Fruit fly (Drosophila melanogaster): ENCODE results near the gene Bulli.

Bulli gene

dm6 chr3L:6522785-6523184, 34.3 kb downstream of the Bulli start (continued):
- TF ChIP-seq Bgb (GFP tag; IDR thresholded peaks at IDR 0.05; ENCODE audit: partially characterized antibody), result no peak
- TF ChIP-seq CG8089 (GFP tag; optimal IDR thresholded peaks at IDR 0.05), result no peak
- TF ChIP-seq gcm (GFP tag; optimal IDR thresholded peaks at IDR 0.05), result no peak
- TF ChIP-seq BtbVII (GFP tag; optimal IDR thresholded peaks at IDR 0.05), result peak; percentile 75
- TF ChIP-seq NK7.1 (GFP tag; optimal IDR thresholded peaks at IDR 0.05), result no peak
- no peak for TF ChIP-seq CG1832 (GFP tag; optimal IDR thresholded peaks at IDR 0.05)
- TF ChIP-seq CG7963 (GFP tag; IDR thresholded peaks at IDR 0.05; ENCODE audit: partially characterized antibody), result no peak
- TF ChIP-seq ATbp (GFP tag; optimal IDR thresholded peaks at IDR 0.05), result peak; percentile 83
- TF ChIP-seq CG10565 (GFP tag; optimal IDR thresholded peaks at IDR 0.05), result no peak
- TF ChIP-seq ERR (GFP tag; optimal IDR thresholded peaks at IDR 0.05), result no peak
- TF ChIP-seq CG12299 (tag; optimal IDR thresholded peaks at IDR 0.05), result peak; percentile 29
- TF ChIP-seq CG17385 (GFP tag; optimal IDR thresholded peaks at IDR 0.05), result peak; percentile 43
- TF ChIP-seq stc (GFP tag; IDR thresholded peaks at IDR 0.05), result no peak
- no peak for TF ChIP-seq Ada2b (GFP tag; IDR thresholded peaks at IDR 0.05)
- TF ChIP-seq CG2889 (GFP tag; IDR thresholded peaks at IDR 0.05), result no peak
- no peak for TF ChIP-seq CG32767 (GFP tag; IDR thresholded peaks at IDR 0.05)
- no peak for TF ChIP-seq croc (GFP tag; conservative IDR thresholded peaks at IDR 0.05)
- TF ChIP-seq Aef1 (GFP tag; IDR thresholded peaks at IDR 0.05), result no peak
- TF ChIP-seq Atf3 (GFP tag; optimal IDR thresholded peaks at IDR 0.05), result no peak
- TF ChIP-seq CG12155 (GFP tag; optimal IDR thresholded peaks at IDR 0.05), result no peak
- TF ChIP-seq CG15696 (tag; optimal IDR thresholded peaks at IDR 0.05), result no peak
- TF ChIP-seq CG17568 (GFP tag; optimal IDR thresholded peaks at IDR 0.05), result peak; percentile 82
- no peak for TF ChIP-seq crol (GFP tag; IDR thresholded peaks at IDR 0.05)
- TF ChIP-seq CG10366 (GFP tag; IDR thresholded peaks at IDR 0.05), result no peak
- no peak for TF ChIP-seq sisA (GFP tag; IDR thresholded peaks at IDR 0.05)
- TF ChIP-seq CG2199 (GFP tag; IDR thresholded peaks at IDR 0.05), result no peak
- no peak for TF ChIP-seq CG11456 (GFP tag; IDR thresholded peaks at IDR 0.05)
- TF ChIP-seq caup (GFP tag; optimal IDR thresholded peaks at IDR 0.05; ENCODE audit: severe bottlenecking), result peak; percentile 42
- no peak for TF ChIP-seq Abd-B (GFP tag; optimal IDR thresholded peaks at IDR 0.05)
- TF ChIP-seq Ssrp (tag; optimal IDR thresholded peaks at IDR 0.05), result no peak
- TF ChIP-seq CG7745 (tag; optimal IDR thresholded peaks at IDR 0.05), result peak; percentile 46
- no peak for TF ChIP-seq pita (GFP tag; optimal IDR thresholded peaks at IDR 0.05)
- TF ChIP-seq CG1024 (GFP tag; IDR thresholded peaks at IDR 0.05), result no peak
- TF ChIP-seq al (GFP tag; IDR thresholded peaks at IDR 0.05), result no peak
- no peak for TF ChIP-seq CG9437 (GFP tag; optimal IDR thresholded peaks at IDR 0.05)
- TF ChIP-seq CG15073 (GFP tag; optimal IDR thresholded peaks at IDR 0.05), result no peak
- TF ChIP-seq Nf-YB (GFP tag; optimal IDR thresholded peaks at IDR 0.05), result no peak
- TF ChIP-seq CG9797 (GFP tag; optimal IDR thresholded peaks at IDR 0.05), result no peak
- no peak for TF ChIP-seq esg (GFP tag; conservative IDR thresholded peaks at IDR 0.05)
- peak; percentile 48 for TF ChIP-seq Blimp-1 (GFP tag; optimal IDR thresholded peaks at IDR 0.05)
- no peak for TF ChIP-seq Atf-2 (GFP tag; optimal IDR thresholded peaks at IDR 0.05)
- peak; percentile 12 for TF ChIP-seq Ets65A (GFP tag)
- peak; percentile 38 for TF ChIP-seq CG6683 (GFP tag; optimal IDR thresholded peaks at IDR 0.05)
- no peak for TF ChIP-seq her (GFP tag; optimal IDR thresholded peaks at IDR 0.05)
- TF ChIP-seq CG11723 (GFP tag; optimal IDR thresholded peaks at IDR 0.05), result peak; percentile 6
- TF ChIP-seq hb (GFP tag; IDR thresholded peaks at IDR 0.05; ENCODE audit: partially characterized antibody), result no peak
- peak; percentile 19; the same call in 1 of the 3 replicates for TF ChIP-seq so (GFP tag; IDR thresholded peaks at IDR 0.05)
- TF ChIP-seq gro (GFP tag; optimal IDR thresholded peaks at IDR 0.05), result no peak
- TF ChIP-seq CG15601 (tag; optimal IDR thresholded peaks at IDR 0.05), result peak; percentile 82
- no peak for TF ChIP-seq CG5953 (GFP tag; IDR thresholded peaks at IDR 0.05)
- no peak for TF ChIP-seq CG2120 (GFP tag; optimal IDR thresholded peaks at IDR 0.05)
- no peak for TF ChIP-seq seq (GFP tag; IDR thresholded peaks at IDR 0.05)

All from whole organism, embryonic.